Worm (Caenorhabditis elegans) whole organism, early embryonic: ENCODE measurements around the gene C28H8.8.

ENCODE experiments used
- B0310.2 ChIP-seq: sonication (generic microtip); optimal IDR thresholded peaks from 2 replicates; lab custom pipeline; 2016; ENCODE audit warnings: mild to moderate bottlenecking, missing genetic modification characterization, missing compliant biosample characterization
- F13C5.2 ChIP-seq: sonication (generic microtip); optimal IDR thresholded peaks from 2 replicates; lab custom pipeline; 2017; ENCODE audit warnings: mild to moderate bottlenecking, missing genetic modification characterization, inconsistent platforms, missing compliant biosample characterization
- ama-1 ChIP-seq: fragments of 150-350 bp; optimal IDR thresholded peaks from 2 replicates; lab custom pipeline; 2014
- hnd-1 ChIP-seq: sonication (generic microtip); optimal IDR thresholded peaks from 2 replicates; lab custom pipeline; 2016; ENCODE audit warnings: missing genetic modification characterization, missing compliant biosample characterization
- pes-1 ChIP-seq: fragments of 200-800 bp; sonication (Bioruptor generic); IDR thresholded peaks from 2 replicates; pipeline ENCODE4 v1.3.6; 2022; ENCODE audit warnings: missing genetic modification reagents, missing genetic modification characterization, missing compliant biosample characterization
- sea-1 ChIP-seq: fragments of 200-800 bp; sonication (Bioruptor generic); conservative IDR thresholded peaks from 2 replicates; pipeline ENCODE4 v1.3.6; 2022; ENCODE audit warnings: missing genetic modification characterization, missing compliant biosample characterization
- tbx-11 ChIP-seq: fragments of 200-800 bp; sonication (Bioruptor generic); IDR thresholded peaks from 2 replicates; pipeline ENCODE4 v1.3.6; 2022; ENCODE audit warnings: missing genetic modification characterization, missing compliant biosample characterization

DNA sequence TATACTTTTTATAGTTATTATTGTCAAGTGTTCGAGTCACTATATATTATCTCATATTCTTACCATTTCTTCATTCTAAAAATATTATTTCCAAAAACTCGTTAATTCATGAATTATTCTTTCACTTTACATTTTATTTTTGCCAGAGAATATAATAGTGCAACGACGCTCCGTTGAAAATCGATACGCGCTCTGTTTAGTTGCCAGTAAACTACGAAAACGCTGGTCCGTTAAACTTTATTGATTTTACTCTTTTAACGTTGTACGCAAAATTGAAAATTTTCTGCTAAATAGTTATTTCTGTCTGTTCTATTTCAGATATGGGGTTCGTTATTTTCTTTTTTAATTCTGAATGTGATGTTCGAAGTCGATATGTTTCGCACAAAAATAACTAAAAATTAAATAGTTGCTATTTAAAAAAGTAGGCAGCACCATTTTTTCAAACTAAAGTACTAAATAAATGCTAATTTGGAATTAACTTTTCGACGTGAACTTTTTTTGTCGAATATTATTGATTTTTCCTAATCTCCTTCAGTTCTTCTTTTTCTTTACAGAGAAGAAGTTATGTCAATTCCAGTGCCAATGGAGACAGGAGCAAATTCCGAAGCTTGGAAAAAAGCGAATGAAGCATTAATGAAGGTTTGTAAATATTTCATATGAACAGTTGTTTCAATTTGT is 9.1 kb downstream of the C28H8.8 start, which contains the start of gene hpo-10:
- no peak for TF ChIP-seq F13C5.2
- no peak for TF ChIP-seq tbx-11 (GFP tag; lab: Robert Waterston, UW)
- TF ChIP-seq pes-1 (GFP tag; lab: Robert Waterston, UW): no peak
- no peak for TF ChIP-seq ama-1 (lab: Kevin White, UChicago)
- no peak for TF ChIP-seq hnd-1 (tag; lab: Kevin White, UChicago)
- no peak for TF ChIP-seq B0310.2 (tag; lab: Kevin White, UChicago)
- TF ChIP-seq sea-1 (GFP tag; lab: Robert Waterston, UW): no peak
